Worm (Caenorhabditis elegans): ENCODE measurements around the gene fbxb-53.

Gene fbxb-53

ce11 chrII:1722394-1722793, 34.3 kb upstream of the fbxb-53 start, which contains the start of the genes fbxb-5 and btb-8:
fbxb-5 (minus strand) TSS chrII:1722494.
btb-8 (plus strand) TSS chrII:1722770.
- no peak for TF ChIP-seq ceh-31 (tag; optimal IDR thresholded peaks at IDR 0.05)
- no peak for TF ChIP-seq fkh-6 (tag; optimal IDR thresholded peaks at IDR 0.05)
- no peak for TF ChIP-seq ceh-30 (tag; optimal IDR thresholded peaks at IDR 0.05)
- no peak for TF ChIP-seq fkh-10 (GFP tag; optimal IDR thresholded peaks at IDR 0.05)
- no peak for TF ChIP-seq pha-4 (tag; optimal IDR thresholded peaks at IDR 0.05)
- no peak for TF ChIP-seq lin-11 (tag; optimal IDR thresholded peaks at IDR 0.05)
- no peak for TF ChIP-seq npax-4 (tag; optimal IDR thresholded peaks at IDR 0.05)
- TF ChIP-seq syd-9 (tag; optimal IDR thresholded peaks at IDR 0.05): no peak
- no peak for TF ChIP-seq eyg-1 (tag; optimal IDR thresholded peaks at IDR 0.05)
- no peak for TF ChIP-seq hlh-6 (tag; optimal IDR thresholded peaks at IDR 0.05)
- no peak for TF ChIP-seq ceh-45 (GFP tag; IDR thresholded peaks at IDR 0.05)
- no peak for TF ChIP-seq nhr-232 (tag; optimal IDR thresholded peaks at IDR 0.05)
- TF ChIP-seq nfya-1 (tag; optimal IDR thresholded peaks at IDR 0.05): no peak

DNA sequence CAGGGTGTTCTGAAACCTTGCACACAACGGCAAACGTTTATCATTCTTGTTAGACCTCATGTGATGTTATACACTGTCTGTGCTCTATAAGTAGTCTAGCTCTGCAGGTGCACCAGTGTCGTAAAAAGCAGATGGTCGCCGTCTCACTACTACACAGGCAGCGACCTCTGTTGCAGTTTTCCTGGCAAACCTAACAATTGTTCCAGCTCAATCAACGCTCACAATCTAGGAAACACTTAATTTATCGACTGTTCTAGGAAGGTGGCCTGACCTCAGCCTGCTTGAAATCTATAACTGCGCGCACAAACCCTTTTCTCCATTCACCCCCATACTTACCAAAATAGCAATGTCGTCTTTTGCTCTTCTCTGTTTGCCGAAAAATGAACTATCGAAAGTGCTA, 32.4 kb upstream of the fbxb-53 start, which contains the start of gene fbxb-11:
fbxb-11 (plus strand) TSS at position 301 of the 400 bp plus-strand sequence.
- TF ChIP-seq ceh-24 (tag; optimal IDR thresholded peaks at IDR 0.05) (no peak), nfya-1 (tag; optimal IDR thresholded peaks at IDR 0.05) (no peak), hlh-30 (tag; optimal IDR thresholded peaks at IDR 0.05; ENCODE audit: insufficient read depth) (no peak), ceh-22 (tag; optimal IDR thresholded peaks at IDR 0.05) (no peak), dmd-4 (tag; optimal IDR thresholded peaks at IDR 0.05; ENCODE audit: borderline replicate concordance) (no peak), pag-3 (tag; optimal IDR thresholded peaks at IDR 0.05; ENCODE audit: borderline replicate concordance) (no peak)

- TF ChIP-seq T23F11.4 (GFP tag; optimal IDR thresholded peaks at IDR 0.05): no peak
- TF ChIP-seq ama-1 (optimal IDR thresholded peaks at IDR 0.05): no peak
- no peak for TF ChIP-seq fax-1 (tag; optimal IDR thresholded peaks at IDR 0.05)
- TF ChIP-seq tbx-2 (tag; optimal IDR thresholded peaks at IDR 0.05): no peak
- TF ChIP-seq K09A11.1 (tag; optimal IDR thresholded peaks at IDR 0.05; ENCODE audit: insufficient read depth): no peak
- no peak for TF ChIP-seq ceh-14 (tag; optimal IDR thresholded peaks at IDR 0.05)
- no peak for TF ChIP-seq ref-2 (tag; optimal IDR thresholded peaks at IDR 0.05)
Measured at ce11 chrII:1725735-1726134, 30.9 kb upstream of the fbxb-53 start, which contains the start of gene F45C12.17. F45C12.17 (plus strand) TSS chrII:1726111.

- no peak for TF ChIP-seq ceh-19 (GFP tag; optimal IDR thresholded peaks at IDR 0.05)
- no peak for TF ChIP-seq ceh-31 (tag; optimal IDR thresholded peaks at IDR 0.05)
- no peak for TF ChIP-seq fax-1 (tag; optimal IDR thresholded peaks at IDR 0.05)
- TF ChIP-seq pha-4 (tag; optimal IDR thresholded peaks at IDR 0.05): no peak
- TF ChIP-seq Y22D7AL.16 (tag; optimal IDR thresholded peaks at IDR 0.05): no peak
- TF ChIP-seq tbx-2 (tag; optimal IDR thresholded peaks at IDR 0.05): no peak
- no peak for TF ChIP-seq syd-9 (tag; optimal IDR thresholded peaks at IDR 0.05)
- no peak for TF ChIP-seq npax-4 (tag; optimal IDR thresholded peaks at IDR 0.05)
- TF ChIP-seq ceh-6 (GFP tag; optimal IDR thresholded peaks at IDR 0.05): no peak
- TF ChIP-seq pqm-1 (tag; optimal IDR thresholded peaks at IDR 0.05): no peak
- no peak for TF ChIP-seq pha-2 (tag; optimal IDR thresholded peaks at IDR 0.05)
- no peak for TF ChIP-seq K09A11.1 (tag; optimal IDR thresholded peaks at IDR 0.05; ENCODE audit: insufficient read depth)
- TF ChIP-seq ceh-45 (GFP tag; IDR thresholded peaks at IDR 0.05): no peak
Measured at ce11 chrII:1728253-1728652, 28.4 kb upstream of the fbxb-53 start, which contains the start of gene btb-9. btb-9 (plus strand) TSS chrII:1728506.

- no peak for TF ChIP-seq lin-11 (tag; optimal IDR thresholded peaks at IDR 0.05)
- no peak for TF ChIP-seq npax-4 (tag; optimal IDR thresholded peaks at IDR 0.05)
- TF ChIP-seq ztf-16 (tag; optimal IDR thresholded peaks at IDR 0.05): no peak
- no peak for TF ChIP-seq unc-42 (tag; optimal IDR thresholded peaks at IDR 0.05)
- TF ChIP-seq ahr-1 (tag; optimal IDR thresholded peaks at IDR 0.05): no peak
- no peak for TF ChIP-seq ceh-2 (tag; optimal IDR thresholded peaks at IDR 0.05)
- no peak for TF ChIP-seq mec-3 (tag; optimal IDR thresholded peaks at IDR 0.05; ENCODE audit: borderline replicate concordance)
- TF ChIP-seq tbx-7 (tag; optimal IDR thresholded peaks at IDR 0.05): no peak
- no peak for TF ChIP-seq ceh-14 (tag; optimal IDR thresholded peaks at IDR 0.05)
- TF ChIP-seq Y22D7AL.16 (tag; optimal IDR thresholded peaks at IDR 0.05): no peak
- no peak for TF ChIP-seq ref-2 (tag; optimal IDR thresholded peaks at IDR 0.05)
- no peak for TF ChIP-seq nhr-11 (tag; optimal IDR thresholded peaks at IDR 0.05)
- no peak for TF ChIP-seq T23F11.4 (GFP tag; optimal IDR thresholded peaks at IDR 0.05)
Measured at ce11 chrII:1730103-1730502, 26.6 kb upstream of the fbxb-53 start, which contains the start of gene ceh-81. ceh-81 (plus strand) TSS chrII:1730403.

All from whole organism, late embryonic.